Fruit fly (Drosophila melanogaster): ENCODE measurements around the gene IFT52.

IFT52 gene

DNA sequence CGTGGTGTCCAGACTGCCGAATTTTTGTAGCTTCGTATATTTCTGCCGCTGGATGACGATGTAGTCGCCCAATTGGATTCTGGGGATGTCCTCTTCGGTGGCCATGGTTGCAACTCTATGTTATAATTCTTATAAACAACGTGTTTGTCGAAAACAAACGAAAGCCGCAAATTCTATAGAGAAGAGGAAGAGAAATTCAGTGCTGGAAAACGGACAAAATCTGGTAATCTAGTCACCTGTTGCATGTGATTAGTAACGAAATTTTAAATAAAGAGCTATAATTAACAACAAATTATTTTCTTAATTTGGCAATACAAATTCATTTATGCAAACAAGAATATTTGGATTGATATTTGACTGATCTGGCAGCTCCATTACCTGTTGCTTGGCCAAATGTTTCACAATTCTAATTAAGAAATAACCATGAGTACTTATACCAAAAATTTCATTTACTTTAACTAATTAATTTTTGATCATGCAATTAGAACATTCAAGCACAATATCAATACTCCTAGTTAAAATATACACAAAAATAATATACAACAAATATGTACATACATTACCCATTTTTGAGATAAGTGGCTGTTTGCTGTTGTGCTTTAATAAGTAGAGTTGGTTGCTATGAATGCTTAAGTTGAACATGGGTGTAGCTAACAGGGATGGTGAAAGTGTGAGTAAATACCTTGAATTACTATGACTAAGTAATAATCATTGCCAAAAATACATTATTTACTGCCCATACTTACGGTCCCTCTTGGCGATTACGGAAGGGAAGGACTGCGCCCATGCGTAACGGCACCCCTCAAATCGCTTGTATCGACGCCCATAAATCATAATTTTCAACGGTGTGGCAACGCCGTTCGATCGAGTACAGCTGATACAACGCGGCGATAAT is 4.4 kb upstream of the IFT52 start, which contains the start of the genes Trmt6 and Ent2 (continued):
- TF ChIP-seq CG3919 (GFP tag; optimal IDR thresholded peaks at IDR 0.05) (peak; percentile 98), Sox102F (GFP tag; optimal IDR thresholded peaks at IDR 0.05) (peak; percentile 95), achi (GFP tag; optimal IDR thresholded peaks at IDR 0.05) (peak; percentile 96), ss (GFP tag; optimal IDR thresholded peaks at IDR 0.05) (peak; percentile 85 to 92), CG10669 (GFP tag; optimal IDR thresholded peaks at IDR 0.05) (peak; percentile 94), CG7368 (GFP tag; optimal IDR thresholded peaks at IDR 0.05) (peak; percentile 97), CG8632 (GFP tag; optimal IDR thresholded peaks at IDR 0.05) (peak; percentile 93), OdsH (GFP tag; optimal IDR thresholded peaks at IDR 0.05) (peak; percentile 98), Lpt (GFP tag; optimal IDR thresholded peaks at IDR 0.05) (peak; percentile 93), topi (GFP tag; optimal IDR thresholded peaks at IDR 0.05) (peak; percentile 97), svp (GFP tag) (peak; percentile 98), Smox (GFP tag; optimal IDR thresholded peaks at IDR 0.05) (peak; percentile 96), Ets96B (tag; optimal IDR thresholded peaks at IDR 0.05) (peak; percentile 96), CG32006 (GFP tag; optimal IDR thresholded peaks at IDR 0.05) (peak; percentile 98), Ets21C (GFP tag; optimal IDR thresholded peaks at IDR 0.05) (peak; percentile 96), CG6276 (GFP tag; optimal IDR thresholded peaks at IDR 0.05) (peak; percentile 94), Blimp-1 (GFP tag; optimal IDR thresholded peaks at IDR 0.05) (peak; percentile 83), Eip93F (GFP tag; optimal IDR thresholded peaks at IDR 0.05) (peak; percentile 82), fkh (GFP tag; optimal IDR thresholded peaks at IDR 0.05) (peak; percentile 83), Eip78C (GFP tag) (peak; percentile 99), CG34406 (GFP tag; optimal IDR thresholded peaks at IDR 0.05) (peak; percentile 96), fd85E (GFP tag; optimal IDR thresholded peaks at IDR 0.05) (peak; percentile 90), spab (GFP tag; optimal IDR thresholded peaks at IDR 0.05) (peak; percentile 94), fd59A (GFP tag; optimal IDR thresholded peaks at IDR 0.05) (peak; percentile 92), CG10631 (GFP tag; optimal IDR thresholded peaks at IDR 0.05) (peak; percentile 97), Sox14 (GFP tag; optimal IDR thresholded peaks at IDR 0.05) (peak; percentile 98), CG16779 (tag; optimal IDR thresholded peaks at IDR 0.05) (peak; percentile 89), CG6854 (GFP tag; optimal IDR thresholded peaks at IDR 0.05) (peak; percentile 89), esn (GFP tag; optimal IDR thresholded peaks at IDR 0.05) (peak; percentile 96), eg (GFP tag; IDR thresholded peaks at IDR 0.05) (peak; percentile 99)

DNA sequence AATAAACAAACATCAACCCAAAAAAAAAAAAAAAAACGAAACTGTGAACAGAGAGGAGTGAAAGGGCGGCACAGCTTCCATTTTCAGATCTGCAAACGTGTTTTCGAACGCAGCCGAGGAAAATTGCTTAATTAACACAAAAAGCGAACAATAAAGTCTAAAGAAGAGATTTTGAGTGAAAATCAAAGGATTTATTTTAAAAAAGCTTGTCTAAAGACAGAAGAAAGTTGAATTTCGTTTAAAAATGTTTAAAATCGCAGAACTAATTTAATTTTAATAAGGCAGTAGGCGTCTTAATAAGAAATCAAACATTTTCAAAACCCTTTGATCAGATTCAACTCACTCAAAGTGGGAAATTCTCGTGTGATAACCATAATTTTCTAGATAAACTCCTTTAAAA is 1.8 kb upstream of the IFT52 start, which contains the start of gene COX5BL:
COX5BL (plus strand) TSS at position 301 of the 400 bp plus-strand sequence.
- TF ChIP-seq CG8119 (GFP tag; IDR thresholded peaks at IDR 0.05): no peak
- no peak for TF ChIP-seq CG6854 (GFP tag; optimal IDR thresholded peaks at IDR 0.05)
- TF ChIP-seq Blimp-1 (GFP tag; optimal IDR thresholded peaks at IDR 0.05): no peak
- TF ChIP-seq Sox102F (GFP tag; optimal IDR thresholded peaks at IDR 0.05): no peak
- TF ChIP-seq Hr39 (GFP tag; optimal IDR thresholded peaks at IDR 0.05): no peak
- no peak for TF ChIP-seq dsx (GFP tag; optimal IDR thresholded peaks at IDR 0.05; ENCODE audit: poor library complexity, severe bottlenecking)
- TF ChIP-seq eg (GFP tag; IDR thresholded peaks at IDR 0.05): no peak
- no peak for TF ChIP-seq pdm3 (GFP tag; optimal IDR thresholded peaks at IDR 0.05)
- no peak for TF ChIP-seq fd59A (GFP tag; optimal IDR thresholded peaks at IDR 0.05)
- TF ChIP-seq CG11902 (GFP tag; optimal IDR thresholded peaks at IDR 0.05): no peak
- TF ChIP-seq Ets96B (tag; optimal IDR thresholded peaks at IDR 0.05): no peak
- no peak for TF ChIP-seq CG10631 (GFP tag; optimal IDR thresholded peaks at IDR 0.05)
- TF ChIP-seq Met (GFP tag; optimal IDR thresholded peaks at IDR 0.05): no peak
- TF ChIP-seq CG34406 (GFP tag; optimal IDR thresholded peaks at IDR 0.05): no peak
- TF ChIP-seq Sox15 (GFP tag; optimal IDR thresholded peaks at IDR 0.05): no peak
- no peak for TF ChIP-seq CG4318 (GFP tag; optimal IDR thresholded peaks at IDR 0.05)

Measured in whole organism, prepupa.